Fruit fly (Drosophila melanogaster): Measurements from ENCODE around the gene CG31279.

CG31279 gene

DNA sequence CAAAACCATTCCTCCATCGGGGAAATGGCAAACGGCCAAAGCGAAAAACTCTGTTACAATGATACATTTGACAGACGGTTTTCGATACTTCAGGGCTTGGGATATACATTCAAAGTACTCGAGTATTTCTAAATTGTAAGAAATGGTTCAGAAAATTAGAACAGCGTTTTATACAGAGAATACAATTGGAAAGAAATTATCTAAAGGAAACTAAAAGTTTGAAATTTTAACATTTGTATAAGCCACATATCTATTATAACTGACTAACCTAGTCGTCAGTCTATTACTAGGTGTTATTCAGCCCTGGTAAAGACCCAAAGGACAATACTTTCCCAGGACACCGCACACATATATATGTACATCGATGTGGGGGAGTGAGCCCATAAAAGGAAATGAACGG, 46.0 kb downstream of the CG31279 start (continued):
- TF ChIP-seq sima (GFP tag; optimal IDR thresholded peaks at IDR 0.05): no peak
- TF ChIP-seq CG3838 (GFP tag; optimal IDR thresholded peaks at IDR 0.05): no peak
- TF ChIP-seq zf30C (GFP tag; optimal IDR thresholded peaks at IDR 0.05): no peak
- TF ChIP-seq CG7786 (GFP tag; optimal IDR thresholded peaks at IDR 0.05): no peak
- peak; percentile 45 for TF ChIP-seq CG10543 (GFP tag; optimal IDR thresholded peaks at IDR 0.05)
- no peak for TF ChIP-seq Ravus (GFP tag; IDR thresholded peaks at IDR 0.05)
- TF ChIP-seq sug (tag; optimal IDR thresholded peaks at IDR 0.05): peak; percentile 28
- TF ChIP-seq CG2678 (tag; optimal IDR thresholded peaks at IDR 0.05): peak; percentile 75
- peak; percentile 45; the same call in 1 of the 2 replicates for TF ChIP-seq Xrp1 (GFP tag; IDR thresholded peaks at IDR 0.05)
- TF ChIP-seq CG12659 (GFP tag; optimal IDR thresholded peaks at IDR 0.05): peak; percentile 23
- no peak for TF ChIP-seq psq (GFP tag; optimal IDR thresholded peaks at IDR 0.05)
- peak; percentile 32 for TF ChIP-seq tap (tag; optimal IDR thresholded peaks at IDR 0.05)
- TF ChIP-seq kah (GFP tag; optimal IDR thresholded peaks at IDR 0.05): no peak
- TF ChIP-seq Kr (GFP tag; optimal IDR thresholded peaks at IDR 0.05): no peak
- no peak for TF ChIP-seq CG11085 (GFP tag; IDR thresholded peaks at IDR 0.05)
- TF ChIP-seq CG17186 (GFP tag; optimal IDR thresholded peaks at IDR 0.05): no peak
- TF ChIP-seq insv (GFP tag; optimal IDR thresholded peaks at IDR 0.05): no peak
- peak; percentile 21 for TF ChIP-seq Nf-YC (tag; optimal IDR thresholded peaks at IDR 0.05)
- TF ChIP-seq Fer3 (tag; optimal IDR thresholded peaks at IDR 0.05): peak; percentile 43
- no peak for TF ChIP-seq CG32767 (GFP tag; IDR thresholded peaks at IDR 0.05)
- peak; percentile 83 for TF ChIP-seq sens (GFP tag)
- TF ChIP-seq scrt (GFP tag; optimal IDR thresholded peaks at IDR 0.05): peak; percentile 55
- peak; percentile 26 for TF ChIP-seq BtbVII (GFP tag; optimal IDR thresholded peaks at IDR 0.05)
- no peak for TF ChIP-seq sens-2 (GFP tag; IDR thresholded peaks at IDR 0.05)
- no peak for TF ChIP-seq hb (GFP tag; IDR thresholded peaks at IDR 0.05; ENCODE audit: partially characterized antibody)
- no peak for TF ChIP-seq slp2 (GFP tag; optimal IDR thresholded peaks at IDR 0.05)
- no peak for TF ChIP-seq CG9437 (GFP tag; optimal IDR thresholded peaks at IDR 0.05)
- peak; percentile 19; the same call in 1 of the 2 replicates for TF ChIP-seq CG9932 (GFP tag; IDR thresholded peaks at IDR 0.05)
- TF ChIP-seq chn (GFP tag; optimal IDR thresholded peaks at IDR 0.05): no peak
- TF ChIP-seq CG31441 (GFP tag; IDR thresholded peaks at IDR 0.05): peak; percentile 35; the same call in 1 of the 2 replicates
- no peak for TF ChIP-seq hkb (optimal IDR thresholded peaks at IDR 0.05)
- TF ChIP-seq hkb (GFP tag; IDR thresholded peaks at IDR 0.05): peak; percentile 56
- TF ChIP-seq Blimp-1 (GFP tag; optimal IDR thresholded peaks at IDR 0.05): peak; percentile 26

DNA sequence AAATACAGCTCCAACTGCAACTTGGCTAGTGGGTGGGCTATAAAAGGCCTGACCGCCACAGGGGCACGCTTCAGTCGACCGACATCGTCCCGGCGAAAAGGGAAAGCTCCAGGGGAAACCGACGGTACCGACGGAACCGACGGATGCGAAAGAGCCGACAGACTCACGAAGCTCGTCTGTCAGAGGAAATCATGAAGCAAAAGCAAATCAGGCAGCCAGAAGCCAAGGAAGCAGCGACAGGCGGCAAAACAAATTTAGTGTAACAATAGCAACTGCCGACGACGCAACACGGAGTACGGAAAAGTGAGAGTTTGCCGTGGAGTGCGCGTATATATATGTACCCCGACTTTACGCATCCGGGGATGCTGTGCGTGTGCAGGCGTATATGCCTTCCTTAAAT, 46.6 kb downstream of the CG31279 start, which contains the start of gene Gyc89Db:
TSS of gene Gyc89Db (plus strand) at position 78 of the 400 bp plus-strand sequence.
- TF ChIP-seq jumu (GFP tag; optimal IDR thresholded peaks at IDR 0.05): no peak
- TF ChIP-seq Deaf1 (tag; optimal IDR thresholded peaks at IDR 0.05): peak; percentile 92
- peak; percentile 8 for TF ChIP-seq CG8478 (optimal IDR thresholded peaks at IDR 0.05)
- TF ChIP-seq Med (GFP tag): peak; percentile 37
- peak; percentile 65 for TF ChIP-seq CG13894 (tag; optimal IDR thresholded peaks at IDR 0.05)
- TF ChIP-seq Sry-δ (GFP tag; optimal IDR thresholded peaks at IDR 0.05): no peak
- TF ChIP-seq Ets65A (GFP tag): peak; percentile 68

DNA sequence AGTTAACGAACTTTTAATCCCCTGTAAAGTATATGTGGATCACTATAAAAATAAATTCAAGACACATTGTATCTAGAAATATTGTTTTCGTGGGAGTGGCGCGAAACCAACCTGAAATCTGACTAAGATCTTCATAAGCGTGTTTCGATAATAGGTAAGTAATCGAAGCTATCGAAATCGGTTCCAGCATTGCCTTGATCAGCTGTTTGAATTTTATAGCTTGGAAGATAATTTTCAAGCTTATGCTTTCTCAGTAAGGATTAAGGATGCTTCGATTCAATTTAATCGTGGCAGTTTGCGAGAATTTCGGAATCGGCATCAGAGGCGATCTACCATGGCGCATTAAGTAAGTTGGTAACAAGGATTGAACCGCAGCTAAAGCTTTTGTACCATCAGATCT, 50.5 kb downstream of the CG31279 start, which contains the start of gene Dhfr:
TSS of gene Dhfr (plus strand) at position 173 of the 400 bp plus-strand sequence.
- TF ChIP-seq twi (tag; optimal IDR thresholded peaks at IDR 0.05) (no peak), Dll (GFP tag; IDR thresholded peaks at IDR 0.05; ENCODE audit: partially characterized antibody) (peak; percentile 61; the same call in 2 of the 4 replicates), CG13123 (GFP tag; optimal IDR thresholded peaks at IDR 0.05) (no peak), Dek (tag; optimal IDR thresholded peaks at IDR 0.05) (no peak), CG6791 (GFP tag; IDR thresholded peaks at IDR 0.05; ENCODE audit: partially characterized antibody) (peak; percentile 35; the same call in 1 of the 3 replicates), Adf1 (GFP tag; IDR thresholded peaks at IDR 0.05) (no peak), CG13624 (GFP tag; optimal IDR thresholded peaks at IDR 0.05) (no peak), CG11723 (GFP tag; optimal IDR thresholded peaks at IDR 0.05) (no peak), pzg (GFP tag; optimal IDR thresholded peaks at IDR 0.05) (peak; percentile 23), Scr (GFP tag; IDR thresholded peaks at IDR 0.05; ENCODE audit: partially characterized antibody) (peak; percentile 36; the same call in 1 of the 2 replicates), Usf (GFP tag; optimal IDR thresholded peaks at IDR 0.05) (no peak), pnt (GFP tag; optimal IDR thresholded peaks at IDR 0.05) (no peak), CG11695 (GFP tag; IDR thresholded peaks at IDR 0.05) (no peak)

All from whole organism, embryonic.